Worm (Caenorhabditis elegans) whole organism, young adult: ENCODE results near the gene Y15E3A.5.

ENCODE experiments used
- F23B12.7 ChIP-seq: sonication (generic microtip); optimal IDR thresholded peaks from 2 replicates; lab custom pipeline; 2017; ENCODE audit warnings: missing genetic modification characterization, mild to moderate bottlenecking, missing compliant biosample characterization, antibody characterized with exemption, moderate library complexity; ENCODE audit not compliant: insufficient read depth
- F33H1.4 ChIP-seq: fragments of 200-800 bp; sonication (Bioruptor generic); IDR thresholded peaks from 2 replicates; pipeline ENCODE4 v1.3.6; 2022; ENCODE audit warnings: missing genetic modification reagents, missing genetic modification characterization, missing compliant biosample characterization
- K11D2.4 ChIP-seq: fragments of 200-800 bp; sonication (Bioruptor generic); IDR thresholded peaks from 2 replicates; pipeline ENCODE4 v1.3.6; 2022; ENCODE audit warnings: missing genetic modification reagents, missing genetic modification characterization, missing compliant biosample characterization
- T07F8.4 ChIP-seq: sonication (generic microtip); optimal IDR thresholded peaks from 2 replicates; lab custom pipeline; 2016; ENCODE audit warnings: mild to moderate bottlenecking, missing genetic modification characterization, moderate library complexity, missing compliant biosample characterization
- T26A5.8 ChIP-seq: sonication (generic microtip); optimal IDR thresholded peaks from 2 replicates; lab custom pipeline; 2016; ENCODE audit warnings: missing genetic modification characterization, missing compliant biosample characterization
- Y53F4B.3 ChIP-seq: fragments of 200-800 bp; sonication (Bioruptor generic); IDR thresholded peaks from 2 replicates; pipeline ENCODE4 v1.3.6; 2022; ENCODE audit warnings: missing genetic modification reagents, missing genetic modification characterization, missing compliant biosample characterization
- Y95B8A.8 ChIP-seq: fragments of 200-800 bp; sonication (Bioruptor generic); IDR thresholded peaks from 2 replicates; pipeline ENCODE4 v1.3.6; 2022; ENCODE audit warnings: missing genetic modification reagents, missing genetic modification characterization, missing compliant biosample characterization
- ama-1 ChIP-seq, 3 experiments: fragments of 150-350 bp in 1 of 3; sonication (generic microtip) in 2 of 3; optimal IDR thresholded peaks; 2 replicates each; lab custom pipeline; 2014 to 2018; ENCODE audit warnings: missing biosample characterization in 2 of 3, missing genetic modification characterization in 2 of 3, missing genetic modification reagents in 2 of 3
- attf-5 ChIP-seq: fragments of 200-800 bp; sonication (Bioruptor generic); optimal IDR thresholded peaks from 2 replicates; lab custom pipeline; 2018; ENCODE audit warnings: mild to moderate bottlenecking, missing genetic modification characterization, missing compliant biosample characterization
- cebp-1 ChIP-seq, 2 experiments: fragments of 200-800 bp in 1 of 2; sonication (Bioruptor generic) in 1 of 2; sonication (generic microtip) in 1 of 2; IDR thresholded peaks in 1 of 2; optimal IDR thresholded peaks in 1 of 2; 2 replicates each; pipeline versions ENCODE4 v1.3.6 to Lab custom; 2017 to 2022; ENCODE audit warnings: missing compliant biosample characterization in 2 of 2, missing genetic modification characterization in 2 of 2, mild to moderate bottlenecking in 1 of 2, missing genetic modification reagents in 1 of 2, moderate library complexity in 1 of 2
- ceh-27 ChIP-seq: fragments of 200-800 bp; sonication (Bioruptor generic); optimal IDR thresholded peaks from 2 replicates; lab custom pipeline; 2018; ENCODE audit warnings: mild to moderate bottlenecking, missing genetic modification characterization, moderate library complexity, missing compliant biosample characterization
- chd-7 ChIP-seq: sonication (generic microtip); optimal IDR thresholded peaks from 2 replicates; lab custom pipeline; 2016; ENCODE audit warnings: mild to moderate bottlenecking, missing genetic modification characterization, moderate library complexity, missing compliant biosample characterization
- dox-1 ChIP-seq: fragments of 200-800 bp; sonication (Bioruptor generic); IDR thresholded peaks from 2 replicates; pipeline ENCODE4 v1.3.6; 2022; ENCODE audit warnings: missing genetic modification reagents, missing genetic modification characterization, missing compliant biosample characterization
- dpff-1 ChIP-seq: sonication (generic microtip); optimal IDR thresholded peaks from 2 replicates; lab custom pipeline; 2017; ENCODE audit warnings: mild to moderate bottlenecking, missing genetic modification characterization, missing compliant biosample characterization
- dpl-1 ChIP-seq: fragments of 150-350 bp; optimal IDR thresholded peaks from 2 replicates; lab custom pipeline; 2014; ENCODE audit warnings: missing biosample characterization, missing genetic modification reagents, missing genetic modification characterization
- egrh-3 ChIP-seq: fragments of 200-800 bp; sonication (Bioruptor generic); IDR thresholded peaks from 2 replicates; pipeline ENCODE4 v1.3.6; 2022; ENCODE audit warnings: missing genetic modification reagents, missing genetic modification characterization, missing compliant biosample characterization
- ets-4 ChIP-seq: fragments of 200-800 bp; sonication (Bioruptor generic); optimal IDR thresholded peaks from 2 replicates; lab custom pipeline; 2018; ENCODE audit warnings: mild to moderate bottlenecking, missing genetic modification characterization, missing compliant biosample characterization
- gei-17 ChIP-seq: fragments of 200-800 bp; sonication (Bioruptor generic); optimal IDR thresholded peaks from 2 replicates; lab custom pipeline; 2018; ENCODE audit warnings: mild to moderate bottlenecking, missing genetic modification characterization, missing compliant biosample characterization
- hlh-26 ChIP-seq: fragments of 200-800 bp; sonication (Bioruptor generic); conservative IDR thresholded peaks from 2 replicates; pipeline ENCODE4 v1.3.6; 2022; ENCODE audit warnings: missing genetic modification reagents, missing genetic modification characterization, missing compliant biosample characterization
- hmg-1.2 ChIP-seq: fragments of 200-800 bp; sonication (Bioruptor generic); IDR thresholded peaks from 2 replicates; pipeline ENCODE4 v1.3.6; 2022; ENCODE audit warnings: missing genetic modification reagents, missing genetic modification characterization, missing compliant biosample characterization
- lin-26 ChIP-seq: fragments of 200-800 bp; sonication (Bioruptor generic); IDR thresholded peaks from 2 replicates; pipeline ENCODE4 v1.3.6; 2022; ENCODE audit warnings: missing genetic modification reagents, missing genetic modification characterization, missing compliant biosample characterization
- lin-40 ChIP-seq: sonication (generic microtip); optimal IDR thresholded peaks from 2 replicates; lab custom pipeline; 2016; ENCODE audit warnings: missing genetic modification characterization, mild to moderate bottlenecking, missing compliant biosample characterization, missing genotype, missing genetic modification reagents
- lsl-1 ChIP-seq: fragments of 200-800 bp; sonication (Bioruptor generic); optimal IDR thresholded peaks from 2 replicates; lab custom pipeline; 2018; ENCODE audit warnings: mild to moderate bottlenecking, missing genetic modification characterization, moderate library complexity, missing compliant biosample characterization
- mcd-1 ChIP-seq: fragments of 200-800 bp; sonication (Bioruptor generic); IDR thresholded peaks from 2 replicates; pipeline ENCODE4 v1.3.6; 2022; ENCODE audit warnings: missing genetic modification reagents, missing genetic modification characterization, missing compliant biosample characterization
- nfya-1 ChIP-seq: sonication (generic microtip); optimal IDR thresholded peaks from 2 replicates; lab custom pipeline; 2017; ENCODE audit warnings: antibody characterized with exemption, missing compliant biosample characterization, missing genetic modification characterization, borderline replicate concordance; ENCODE audit not compliant: insufficient read depth
- nhr-90 ChIP-seq: sonication (generic microtip); optimal IDR thresholded peaks from 2 replicates; lab custom pipeline; 2016; ENCODE audit warnings: missing genotype, mild to moderate bottlenecking, missing genetic modification characterization, missing compliant biosample characterization
- rpc-1 ChIP-seq, 2 experiments: fragments of 150-350 bp in 1 of 2; sonication (generic microtip) in 1 of 2; optimal IDR thresholded peaks; 2 replicates each; lab custom pipeline; 2014 to 2018; ENCODE audit warnings: missing biosample characterization in 1 of 2, missing genetic modification characterization in 1 of 2, missing genetic modification reagents in 1 of 2, missing genotype in 1 of 2
- sdz-38 ChIP-seq: sonication (generic microtip); optimal IDR thresholded peaks from 2 replicates; lab custom pipeline; 2016; ENCODE audit warnings: missing genotype, missing genetic modification characterization, missing compliant biosample characterization
- xnd-1 ChIP-seq: sonication (generic microtip); optimal IDR thresholded peaks from 2 replicates; lab custom pipeline; 2016; ENCODE audit warnings: missing genotype, missing genetic modification reagents, missing genetic modification characterization, missing compliant biosample characterization
- zfh-2 ChIP-seq: fragments of 200-800 bp; sonication (Bioruptor generic); conservative IDR thresholded peaks from 2 replicates; pipeline ENCODE4 v1.3.6; 2022; ENCODE audit warnings: missing genetic modification reagents, missing genetic modification characterization, missing compliant biosample characterization

The Y15E3A.5 gene

ce11 chrX:15335636-15336035, 4.7 kb upstream of the Y15E3A.5 start:
- TF ChIP-seq lin-26 (GFP tag; lab: Robert Waterston, UW) = no peak
- TF ChIP-seq rpc-1 (optimal IDR thresholded peaks at IDR 0.05; lab: Kevin White, UChicago) = no peak
- peak; percentile 29 for TF ChIP-seq rpc-1 (tag; optimal IDR thresholded peaks at IDR 0.05; lab: Kevin White, UChicago)

DNA sequence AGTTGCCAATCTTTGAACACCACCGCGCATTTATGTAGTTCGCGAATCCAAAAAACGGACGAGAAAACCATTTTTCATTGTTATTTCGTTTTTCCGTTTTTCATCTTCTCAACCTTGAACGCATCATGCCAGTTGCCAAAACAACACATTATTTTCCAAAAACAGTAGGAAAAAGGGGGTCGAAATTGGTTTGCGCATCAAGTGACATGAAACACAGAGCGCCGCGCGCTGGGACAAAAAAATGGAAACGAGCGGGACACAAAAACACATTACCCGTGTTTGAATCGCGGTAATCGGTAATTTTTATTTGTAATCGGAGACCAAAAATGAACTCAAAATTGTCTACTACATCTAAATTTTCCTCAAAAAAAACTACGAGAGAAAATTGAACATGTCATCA, 4.0 kb upstream of the Y15E3A.5 start:
- no peak for TF ChIP-seq sdz-38 (tag; lab: Kevin White, UChicago)
- no peak for TF ChIP-seq lsl-1 (GFP tag; lab: Kevin White, UChicago)
- TF ChIP-seq nfya-1 (tag; lab: Kevin White, UChicago) = no peak
- no peak for TF ChIP-seq Y95B8A.8 (GFP tag; lab: Robert Waterston, UW)
- no peak for TF ChIP-seq dpff-1 (tag; lab: Kevin White, UChicago)
- TF ChIP-seq dpl-1 (GFP tag; lab: Kevin White, UChicago) = no peak
- no peak for TF ChIP-seq ceh-27 (GFP tag; lab: Kevin White, UChicago)
- no peak for TF ChIP-seq attf-5 (GFP tag; lab: Kevin White, UChicago)
- no peak for TF ChIP-seq egrh-3 (GFP tag; lab: Robert Waterston, UW)
- no peak for TF ChIP-seq F23B12.7 (tag; lab: Kevin White, UChicago)
- no peak for TF ChIP-seq Y53F4B.3 (GFP tag; lab: Robert Waterston, UW)
- TF ChIP-seq T26A5.8 (tag; lab: Kevin White, UChicago) = no peak
- TF ChIP-seq xnd-1 (tag; lab: Kevin White, UChicago) = no peak

- TF ChIP-seq gei-17 (GFP tag; lab: Kevin White, UChicago) (no peak), F33H1.4 (GFP tag; lab: Robert Waterston, UW) (no peak), rpc-1 (optimal IDR thresholded peaks at IDR 0.05; lab: Kevin White, UChicago) (no peak), rpc-1 (tag; optimal IDR thresholded peaks at IDR 0.05; lab: Kevin White, UChicago) (no peak), nhr-90 (tag; lab: Kevin White, UChicago) (no peak), Y95B8A.8 (GFP tag; lab: Robert Waterston, UW) (no peak), hlh-26 (GFP tag; lab: Robert Waterston, UW) (no peak)
Observed at ce11 chrX:15338195-15338594, 2.2 kb upstream of the Y15E3A.5 start.

- TF ChIP-seq ceh-27 (GFP tag; lab: Kevin White, UChicago) (peak; percentile 29), ama-1 (optimal IDR thresholded peaks at IDR 0.05; lab: Kevin White, UChicago) (peak; percentile 48), ama-1 (GFP tag; optimal IDR thresholded peaks at IDR 0.05; lab: Kevin White, UChicago) (no peak), mcd-1 (GFP tag; lab: Robert Waterston, UW) (peak; percentile 28; the same call in 1 of the 2 replicates), dox-1 (GFP tag; lab: Robert Waterston, UW) (0 out of 2 replicates have a peak, but pooled peaks have one; percentile 28), egrh-3 (GFP tag; lab: Robert Waterston, UW) (peak; percentile 89), T07F8.4 (no peak), cebp-1 (GFP tag; IDR thresholded peaks at IDR 0.05; lab: Robert Waterston, UW) (no peak), cebp-1 (tag; optimal IDR thresholded peaks at IDR 0.05; lab: Kevin White, UChicago) (peak; percentile 40), nhr-90 (tag; lab: Kevin White, UChicago) (no peak), K11D2.4 (GFP tag; lab: Robert Waterston, UW) (0 out of 2 replicates have a peak, but pooled peaks have one; percentile 44), ets-4 (GFP tag; lab: Kevin White, UChicago) (no peak), attf-5 (GFP tag; lab: Kevin White, UChicago) (peak; percentile 36), chd-7 (tag; lab: Kevin White, UChicago) (peak; percentile 17), lin-40 (tag; lab: Kevin White, UChicago) (no peak), zfh-2 (GFP tag; lab: Robert Waterston, UW) (peak; percentile 98), hmg-1.2 (GFP tag; lab: Robert Waterston, UW) (0 out of 2 replicates have a peak, but pooled peaks have one; percentile 5), gei-17 (GFP tag; lab: Kevin White, UChicago) (no peak)
- TF ChIP-seq, all 124 proteins: peak for 11
Observed at ce11 chrX:15340743-15341142, 385 bp downstream of the Y15E3A.5 start.
